Worm (Caenorhabditis elegans) whole organism, L4/young adult: ENCODE results near the gene let-756.

ENCODE experiments used
- W03F9.2 ChIP-seq: fragments of 150-350 bp; optimal IDR thresholded peaks from 2 replicates; lab custom pipeline; 2014; ENCODE audit warnings: missing biosample characterization, missing genetic modification characterization
- dao-5 ChIP-seq: sonication (generic microtip); optimal IDR thresholded peaks from 2 replicates; lab custom pipeline; 2016; ENCODE audit warnings: missing genotype, missing genetic modification characterization, moderate library complexity, missing compliant biosample characterization

DNA sequence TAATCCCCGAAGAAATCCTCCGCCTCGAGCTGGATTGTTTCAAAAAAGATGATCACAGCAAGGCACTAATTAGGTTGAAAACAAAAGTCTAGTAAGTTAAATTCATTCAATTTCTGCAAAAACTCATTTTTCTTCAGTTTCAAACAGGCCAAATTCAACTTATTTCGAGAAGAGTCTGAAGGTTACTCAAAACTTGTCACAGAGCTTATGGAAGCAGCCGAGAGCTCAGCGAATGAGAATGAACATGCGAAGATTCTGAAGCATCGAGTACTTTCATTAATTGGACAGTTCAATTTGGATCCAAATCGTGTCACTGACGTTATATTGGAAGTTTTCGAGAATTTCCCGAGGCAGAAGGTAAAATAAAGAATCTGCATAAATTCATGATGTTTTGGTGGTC is 38.4 kb upstream of the let-756 start:
- TF ChIP-seq dao-5: no peak
- TF ChIP-seq W03F9.2 (tag; lab: Kevin White, UChicago): no peak
